Worm (Caenorhabditis elegans) whole organism, L4 larva: Measurements from ENCODE around the gene cyp-33D1.
A peak's percentile ranks its signal among the peaks of the same experiment; 100 is the strongest.

Experiments
- F26F4.8 ChIP-seq: fragments of 200-800 bp; sonication (Bioruptor generic); conservative IDR thresholded peaks from 2 replicates; pipeline ENCODE4 v1.3.6; 2022; ENCODE audit warnings: missing genetic modification characterization, missing compliant biosample characterization
- F37D6.2 ChIP-seq: sonication (generic microtip); optimal IDR thresholded peaks from 2 replicates; lab custom pipeline; 2016; ENCODE audit warnings: mild to moderate bottlenecking, missing genetic modification characterization, missing compliant biosample characterization
- F49E8.2 ChIP-seq: sonication (generic microtip); optimal IDR thresholded peaks from 2 replicates; lab custom pipeline; 2016; ENCODE audit warnings: missing compliant biosample characterization, mild to moderate bottlenecking, missing genetic modification characterization, borderline replicate concordance
- R02D3.7 ChIP-seq: fragments of 150-350 bp; sonication (generic microtip); optimal IDR thresholded peaks from 3 replicates; lab custom pipeline; 2014; ENCODE audit warnings: missing biosample characterization, missing genetic modification characterization
- T20F7.1 ChIP-seq: fragments of 200-800 bp; sonication (Bioruptor generic); optimal IDR thresholded peaks from 2 replicates; lab custom pipeline; 2018; ENCODE audit warnings: mild to moderate bottlenecking, missing genetic modification characterization, missing compliant biosample characterization
- Y5F2A.4 ChIP-seq: fragments of 200-800 bp; sonication (Bioruptor generic); optimal IDR thresholded peaks from 2 replicates; lab custom pipeline; 2018; ENCODE audit warnings: mild to moderate bottlenecking, missing genetic modification characterization, missing compliant biosample characterization
- Y75B8A.6 ChIP-seq: fragments of 200-800 bp; sonication (Bioruptor generic); IDR thresholded peaks from 2 replicates; pipeline ENCODE4 v1.3.6; 2022; ENCODE audit warnings: missing genetic modification reagents, missing genetic modification characterization, missing compliant biosample characterization
- aly-2 ChIP-seq: sonication (generic microtip); optimal IDR thresholded peaks from 2 replicates; lab custom pipeline; 2018; ENCODE audit warnings: missing biosample characterization, missing genetic modification characterization
- ama-1 ChIP-seq: fragments of 150-350 bp; optimal IDR thresholded peaks from 2 replicates; lab custom pipeline; 2014; ENCODE audit warnings: inconsistent platforms, mixed read lengths
- daf-12 ChIP-seq: fragments of 150-350 bp; optimal IDR thresholded peaks from 2 replicates; lab custom pipeline; 2014; ENCODE audit warnings: missing biosample characterization, missing genetic modification reagents, missing genetic modification characterization
- daf-19 ChIP-seq: fragments of 200-800 bp; sonication (Bioruptor generic); conservative IDR thresholded peaks from 2 replicates; pipeline ENCODE4 v1.3.6; 2022; ENCODE audit warnings: missing genetic modification characterization, missing compliant biosample characterization
- dmd-9 ChIP-seq: fragments of 200-800 bp; sonication (Bioruptor generic); IDR thresholded peaks from 2 replicates; pipeline ENCODE4 v1.3.6; 2022; ENCODE audit warnings: missing genetic modification reagents, missing genetic modification characterization, missing compliant biosample characterization
- duxl-1 ChIP-seq: sonication (generic microtip); optimal IDR thresholded peaks from 2 replicates; lab custom pipeline; 2016; ENCODE audit warnings: mild to moderate bottlenecking, missing genetic modification characterization, moderate library complexity, missing compliant biosample characterization; ENCODE audit not compliant: poor library complexity
- hlh-11 ChIP-seq: fragments of 200-800 bp; sonication (Bioruptor generic); optimal IDR thresholded peaks from 2 replicates; lab custom pipeline; 2018; ENCODE audit warnings: mild to moderate bottlenecking, missing genetic modification characterization, missing compliant biosample characterization
- hmg-1.1 ChIP-seq: fragments of 200-800 bp; sonication (Bioruptor generic); IDR thresholded peaks from 2 replicates; pipeline ENCODE4 v1.3.6; 2022; ENCODE audit warnings: missing genetic modification reagents, missing genetic modification characterization, missing compliant biosample characterization
- jun-1 ChIP-seq: fragments of 150-350 bp; optimal IDR thresholded peaks from 2 replicates; lab custom pipeline; 2014; ENCODE audit warnings: missing biosample characterization, missing genetic modification reagents, missing genetic modification characterization
- lin-13 ChIP-seq: fragments of 150-350 bp; optimal IDR thresholded peaks from 2 replicates; lab custom pipeline; 2014; ENCODE audit warnings: missing biosample characterization, missing genetic modification reagents, missing genetic modification characterization
- madf-9 ChIP-seq: fragments of 200-800 bp; sonication (Bioruptor generic); conservative IDR thresholded peaks from 2 replicates; pipeline ENCODE4 v1.3.6; 2022; ENCODE audit warnings: missing genetic modification reagents, missing genetic modification characterization, missing compliant biosample characterization
- mep-1 ChIP-seq: fragments of 150-350 bp; sonication (generic microtip); optimal IDR thresholded peaks from 3 replicates; lab custom pipeline; 2014; ENCODE audit warnings: missing biosample characterization, missing genetic modification characterization
- nhr-111 ChIP-seq: fragments of 200-800 bp; sonication (Bioruptor generic); optimal IDR thresholded peaks from 2 replicates; lab custom pipeline; 2018; ENCODE audit warnings: mild to moderate bottlenecking, missing genetic modification characterization, missing compliant biosample characterization
- nhr-25 ChIP-seq: sonication (generic microtip); optimal IDR thresholded peaks from 2 replicates; lab custom pipeline; 2017; ENCODE audit warnings: missing genetic modification characterization, mild to moderate bottlenecking, missing compliant biosample characterization, antibody characterized with exemption, moderate library complexity, borderline replicate concordance; ENCODE audit not compliant: insufficient read depth
- nhr-77 ChIP-seq: fragments of 150-350 bp; optimal IDR thresholded peaks from 2 replicates; lab custom pipeline; 2014; ENCODE audit warnings: missing biosample characterization, missing genetic modification characterization
- pha-4 ChIP-seq, 2 experiments: fragments of 150-350 bp in 1 of 2; fragments of 200-800 bp in 1 of 2; sonication (Bioruptor generic) in 1 of 2; IDR thresholded peaks in 1 of 2; optimal IDR thresholded peaks in 1 of 2; 2 replicates each; pipeline versions ENCODE4 v1.3.6 to Lab custom; 2014 to 2022; ENCODE audit warnings: missing genetic modification characterization in 2 of 2, missing genetic modification reagents in 2 of 2, missing biosample characterization in 1 of 2, missing compliant biosample characterization in 1 of 2
- pqm-1 ChIP-seq: sonication (generic microtip); optimal IDR thresholded peaks from 2 replicates; lab custom pipeline; 2017; ENCODE audit warnings: missing biosample characterization, missing genetic modification characterization
- spr-1 ChIP-seq: sonication (generic microtip); optimal IDR thresholded peaks from 2 replicates; lab custom pipeline; 2016; ENCODE audit warnings: mild to moderate bottlenecking, missing genetic modification characterization, missing compliant biosample characterization
- tag-97 ChIP-seq: fragments of 200-800 bp; sonication (Bioruptor generic); IDR thresholded peaks from 2 replicates; pipeline ENCODE4 v1.3.6; 2022; ENCODE audit warnings: missing genetic modification characterization, missing compliant biosample characterization
- unc-130 ChIP-seq: sonication (generic microtip); optimal IDR thresholded peaks from 2 replicates; lab custom pipeline; 2016; ENCODE audit warnings: missing genetic modification reagents, missing genetic modification characterization, missing compliant biosample characterization
- unc-62 ChIP-seq, 3 experiments: fragments of 150-350 bp in 1 of 3; sonication (generic microtip); optimal IDR thresholded peaks in 2 of 3; peaks in 1 of 3; 1 replicate in 1 of 3; 2 replicates in 2 of 3; lab custom pipeline; 2014 to 2017; ENCODE audit warnings: missing biosample characterization in 3 of 3, missing genetic modification characterization in 3 of 3, missing genetic modification reagents in 3 of 3, missing genotype in 1 of 3
- zag-1 ChIP-seq: fragments of 150-350 bp; optimal IDR thresholded peaks from 2 replicates; lab custom pipeline; 2014; ENCODE audit warnings: missing biosample characterization, missing genetic modification characterization
- zfp-2 ChIP-seq: sonication (generic microtip); optimal IDR thresholded peaks from 2 replicates; lab custom pipeline; 2016; ENCODE audit warnings: mild to moderate bottlenecking, missing genetic modification characterization, missing compliant biosample characterization
- ztf-7 ChIP-seq: fragments of 150-350 bp; optimal IDR thresholded peaks from 2 replicates; lab custom pipeline; 2014; ENCODE audit warnings: missing biosample characterization, missing genetic modification characterization

Gene cyp-33D1

ce11 chrV:16159594-16159993 lies 16.1 kb downstream of the cyp-33D1 start, which contains the start of gene F10A3.17:
F10A3.17 (minus strand) TSS chrV:16159694.
- no peak for TF ChIP-seq unc-130 (GFP tag; lab: Kevin White, UChicago)
- no peak for TF ChIP-seq Y75B8A.6 (GFP tag; lab: Robert Waterston, UW)
- no peak for TF ChIP-seq ztf-7 (tag; lab: Kevin White, UChicago)
- TF ChIP-seq daf-19 (GFP tag; lab: Robert Waterston, UW) = no peak
- TF ChIP-seq zag-1 = no peak

ce11 chrV:16158391-16158790 lies 17.3 kb downstream of the cyp-33D1 start, which contains the start of gene str-99:
str-99 (minus strand) TSS chrV:16158491.
- TF ChIP-seq unc-62 (GFP tag; optimal IDR thresholded peaks at IDR 0.05 in 1 of 2; lab: Kevin White, UChicago) (peak in 1 of 2 experiments; percentile 39), unc-62 (tag; optimal IDR thresholded peaks at IDR 0.05; lab: Kevin White, UChicago) (no peak), zfp-2 (no peak)

ce11 chrV:16155111-16155510 lies 20.5 kb downstream of the cyp-33D1 start, which contains the start of gene str-97:
str-97 (minus strand) TSS chrV:16155211.
- TF ChIP-seq unc-62 (GFP tag; optimal IDR thresholded peaks at IDR 0.05 in 1 of 2; lab: Kevin White, UChicago) (peak in 1 of 2 experiments; percentile 62), unc-62 (tag; optimal IDR thresholded peaks at IDR 0.05; lab: Kevin White, UChicago) (no peak), dmd-9 (GFP tag; lab: Robert Waterston, UW) (no peak)

ce11 chrV:16153375-16153774 lies 22.3 kb downstream of the cyp-33D1 start, which contains the start of gene str-254:
str-254 (minus strand) TSS chrV:16153475.
- no peak for TF ChIP-seq daf-12
- no peak for TF ChIP-seq aly-2 (tag; lab: Kevin White, UChicago)
- TF ChIP-seq hlh-11 (tag; lab: Kevin White, UChicago) = no peak
- TF ChIP-seq Y5F2A.4 (GFP tag; lab: Kevin White, UChicago) = no peak
- TF ChIP-seq F37D6.2 (tag; lab: Kevin White, UChicago) = no peak
- TF ChIP-seq jun-1 = no peak
- no peak for TF ChIP-seq T20F7.1 (GFP tag; lab: Kevin White, UChicago)
- no peak for TF ChIP-seq hmg-1.1 (GFP tag; lab: Robert Waterston, UW)
- no peak for TF ChIP-seq nhr-77
- no peak for TF ChIP-seq mep-1 (tag; lab: Kevin White, UChicago)
- TF ChIP-seq pqm-1 (tag; lab: Kevin White, UChicago) = no peak
- TF ChIP-seq tag-97 (GFP tag; lab: Robert Waterston, UW) = no peak
- TF ChIP-seq spr-1 (tag; lab: Kevin White, UChicago) = no peak
- TF ChIP-seq F26F4.8 (GFP tag; lab: Robert Waterston, UW) = no peak
- no peak for TF ChIP-seq lin-13 (GFP tag; lab: Kevin White, UChicago)
- no peak for TF ChIP-seq nhr-111 (GFP tag; lab: Kevin White, UChicago)
- TF ChIP-seq, all 104 proteins: peak for 0

ce11 chrV:16148805-16149204 lies 26.9 kb downstream of the cyp-33D1 start, which contains the start of gene F10A3.4:
F10A3.4 (plus strand) TSS chrV:16149105.
- TF ChIP-seq ama-1 (lab: Kevin White, UChicago) = no peak
- no peak for TF ChIP-seq spr-1 (tag; lab: Kevin White, UChicago)
- TF ChIP-seq F49E8.2 = no peak
- TF ChIP-seq duxl-1 (tag; lab: Kevin White, UChicago) = no peak
- no peak for TF ChIP-seq R02D3.7 (tag; lab: Kevin White, UChicago)
- no peak for TF ChIP-seq madf-9 (GFP tag; lab: Robert Waterston, UW)
- no peak for TF ChIP-seq nhr-25
- TF ChIP-seq jun-1 = no peak
- no peak for TF ChIP-seq pha-4 (GFP tag; IDR thresholded peaks at IDR 0.05; lab: Robert Waterston, UW)
- TF ChIP-seq pha-4 (tag; optimal IDR thresholded peaks at IDR 0.05; lab: Kevin White, UChicago) = no peak
- TF ChIP-seq, all 104 proteins: peak for 0
